Fruit fly (Drosophila melanogaster): ENCODE measurements around the gene CG46399.

Gene CG46399

dm6 chrX:14841893-14842505 lies 17.1 kb upstream of the CG46399 start (continued):
- TF ChIP-seq H2.0 (GFP tag; IDR thresholded peaks at IDR 0.05) (0 out of 2 replicates have a peak, but pooled peaks have one; percentile 20), CG6683 (GFP tag; optimal IDR thresholded peaks at IDR 0.05) (no peak), NC2α (GFP tag; optimal IDR thresholded peaks at IDR 0.05) (no peak), CG11093 (GFP tag; IDR thresholded peaks at IDR 0.05) (no peak), Atf6 (GFP tag; IDR thresholded peaks at IDR 0.05) (peak; percentile 38; the same call in 1 of the 2 replicates), CG2199 (GFP tag; IDR thresholded peaks at IDR 0.05) (0 out of 3 replicates have a peak, but pooled peaks have one; percentile 43), CG8290 (GFP tag; optimal IDR thresholded peaks at IDR 0.05) (no peak), CG8290 (tag; optimal IDR thresholded peaks at IDR 0.05) (peak in 1 of 2 experiments; percentile 9), Deaf1 (tag; optimal IDR thresholded peaks at IDR 0.05) (peak; percentile 19), Dip2 (GFP tag; IDR thresholded peaks at IDR 0.05) (no peak), zfh1 (GFP tag; IDR thresholded peaks at IDR 0.05) (peak; percentile 34; the same call in 1 of the 3 replicates), chif (GFP tag; optimal IDR thresholded peaks at IDR 0.05) (no peak), unpg (GFP tag; optimal IDR thresholded peaks at IDR 0.05) (peak; percentile 2), CG2116 (GFP tag; optimal IDR thresholded peaks at IDR 0.05) (peak; percentile 8), zen2 (GFP tag; IDR thresholded peaks at IDR 0.05; ENCODE audit: partially characterized antibody) (no peak), CG7928 (GFP tag; optimal IDR thresholded peaks at IDR 0.05) (peak; percentile 24)

DNA sequence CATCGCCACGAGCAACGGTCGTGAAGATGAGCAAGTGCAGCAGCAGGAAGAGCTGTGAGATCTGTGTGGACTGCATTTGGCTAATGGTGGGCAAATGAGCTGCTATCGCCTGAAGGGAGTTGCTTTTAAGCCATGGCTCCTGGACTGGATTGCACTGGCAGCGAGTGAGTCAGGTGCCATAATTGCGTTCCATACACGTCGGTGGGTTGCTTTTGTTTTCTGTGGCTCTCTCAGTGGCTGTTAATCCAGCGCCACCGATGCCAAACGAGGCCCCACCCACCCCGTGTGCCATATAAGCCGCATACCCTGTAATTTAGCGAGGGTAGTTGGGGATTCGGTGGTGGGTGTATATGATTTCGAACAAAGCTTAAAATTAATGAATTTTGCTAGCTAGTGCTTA lies 14.4 kb upstream of the CG46399 start, which contains the start of gene CG12539:
TSS of gene CG12539 (minus strand) at position 101 of the 400 bp plus-strand sequence.
- TF ChIP-seq Mad (GFP tag; optimal IDR thresholded peaks at IDR 0.05), result no peak
- TF ChIP-seq D19B (GFP tag; optimal IDR thresholded peaks at IDR 0.05), result peak; percentile 28

dm6 chrX:14846116-14846614 lies 12.9 kb upstream of the CG46399 start:
- no peak for TF ChIP-seq CG13123 (GFP tag; optimal IDR thresholded peaks at IDR 0.05)
- no peak for TF ChIP-seq dati (GFP tag; IDR thresholded peaks at IDR 0.05)
- no peak for TF ChIP-seq bab2 (GFP tag; optimal IDR thresholded peaks at IDR 0.05)
- no peak for TF ChIP-seq luna (GFP tag; optimal IDR thresholded peaks at IDR 0.05)
- no peak for TF ChIP-seq dmrt99B (tag; optimal IDR thresholded peaks at IDR 0.05)
- TF ChIP-seq Blimp-1 (GFP tag; optimal IDR thresholded peaks at IDR 0.05), result peak; percentile 54
- TF ChIP-seq nerfin-1 (tag; optimal IDR thresholded peaks at IDR 0.05), result no peak
- TF ChIP-seq CG13287 (GFP tag; IDR thresholded peaks at IDR 0.05; ENCODE audit: partially characterized antibody), result no peak
- TF ChIP-seq CG15073 (GFP tag; optimal IDR thresholded peaks at IDR 0.05), result no peak
- TF ChIP-seq GATAe (GFP tag; conservative IDR thresholded peaks at IDR 0.05), result no peak
- no peak for TF ChIP-seq CG12236 (GFP tag; optimal IDR thresholded peaks at IDR 0.05)
- no peak for TF ChIP-seq Jarid2 (GFP tag; optimal IDR thresholded peaks at IDR 0.05)
- TF ChIP-seq Fer3 (tag; optimal IDR thresholded peaks at IDR 0.05), result no peak
- no peak for TF ChIP-seq kah (GFP tag; optimal IDR thresholded peaks at IDR 0.05)
- no peak for TF ChIP-seq sima (GFP tag; optimal IDR thresholded peaks at IDR 0.05)
- TF ChIP-seq unpg (GFP tag; optimal IDR thresholded peaks at IDR 0.05), result peak; percentile 30
- TF ChIP-seq CG6254 (GFP tag; optimal IDR thresholded peaks at IDR 0.05), result no peak
- TF ChIP-seq CG12769 (tag; optimal IDR thresholded peaks at IDR 0.05), result peak; percentile 69
- TF ChIP-seq bbx (GFP tag; IDR thresholded peaks at IDR 0.05; ENCODE audit: partially characterized antibody), result no peak
- no peak for TF ChIP-seq so (GFP tag; IDR thresholded peaks at IDR 0.05)
- no peak for TF ChIP-seq pzg (GFP tag; optimal IDR thresholded peaks at IDR 0.05)
- no peak for TF ChIP-seq CG12155 (GFP tag; optimal IDR thresholded peaks at IDR 0.05)
- no peak for TF ChIP-seq Abd-B (GFP tag; optimal IDR thresholded peaks at IDR 0.05)
- no peak for TF ChIP-seq tx (GFP tag; optimal IDR thresholded peaks at IDR 0.05)
- no peak for TF ChIP-seq Ets65A (GFP tag)
- TF ChIP-seq CG1602 (GFP tag; optimal IDR thresholded peaks at IDR 0.05), result no peak
- no peak for TF ChIP-seq chn (GFP tag; optimal IDR thresholded peaks at IDR 0.05)
- TF ChIP-seq wek (GFP tag; optimal IDR thresholded peaks at IDR 0.05), result no peak
- TF ChIP-seq Nf-YA (GFP tag; IDR thresholded peaks at IDR 0.05), result no peak
- peak; percentile 38 for TF ChIP-seq CG13424 (tag; optimal IDR thresholded peaks at IDR 0.05)
- no peak for TF ChIP-seq scrt (GFP tag; optimal IDR thresholded peaks at IDR 0.05)
